Worm (Caenorhabditis elegans) whole organism, L1 larva: Measurements from ENCODE around the gene Y110A2AR.1.

ENCODE experiments used
- C16A3.4 ChIP-seq: fragments of 150-350 bp; optimal IDR thresholded peaks from 2 replicates; lab custom pipeline; 2014; ENCODE audit warnings: missing biosample characterization, missing genetic modification characterization
- aha-1 ChIP-seq: fragments of 150-350 bp; optimal IDR thresholded peaks from 2 replicates; lab custom pipeline; 2014; ENCODE audit warnings: missing biosample characterization, missing genetic modification characterization
- blmp-1 ChIP-seq: fragments of 150-350 bp; optimal IDR thresholded peaks from 2 replicates; lab custom pipeline; 2014; ENCODE audit warnings: missing biosample characterization, missing genetic modification characterization
- ceh-63 ChIP-seq: fragments of 200-800 bp; sonication (Bioruptor generic); optimal IDR thresholded peaks from 2 replicates; lab custom pipeline; 2018; ENCODE audit warnings: mild to moderate bottlenecking, missing genetic modification characterization, missing compliant biosample characterization
- ceh-8 ChIP-seq: fragments of 200-800 bp; sonication (Bioruptor generic); optimal IDR thresholded peaks from 2 replicates; lab custom pipeline; 2018; ENCODE audit warnings: mild to moderate bottlenecking, missing genetic modification characterization, moderate library complexity, missing compliant biosample characterization
- ceh-88 ChIP-seq: fragments of 200-800 bp; sonication (Bioruptor generic); IDR thresholded peaks from 2 replicates; pipeline ENCODE4 v1.3.6; 2022; ENCODE audit warnings: missing genetic modification characterization, missing compliant biosample characterization
- ces-1 ChIP-seq: fragments of 150-350 bp; optimal IDR thresholded peaks from 2 replicates; lab custom pipeline; 2014; ENCODE audit warnings: missing biosample characterization, missing genetic modification reagents, missing genetic modification characterization
- efl-1 ChIP-seq, 4 experiments: fragments of 150-350 bp; optimal IDR thresholded peaks in 3 of 4; peaks in 1 of 4; 1 replicate in 1 of 4; 2 replicates in 3 of 4; lab custom pipeline; 2014; ENCODE audit warnings: missing biosample characterization in 2 of 4, missing genetic modification characterization in 2 of 4, missing genetic modification reagents in 2 of 4
- egl-13 ChIP-seq: sonication (generic microtip); optimal IDR thresholded peaks from 2 replicates; lab custom pipeline; 2016; ENCODE audit warnings: missing genotype, missing genetic modification reagents, missing genetic modification characterization, missing compliant biosample characterization
- egl-27 ChIP-seq, 2 experiments: fragments of 150-350 bp in 1 of 2; sonication (generic microtip); optimal IDR thresholded peaks; 3 replicates each; lab custom pipeline; 2017 to 2018; ENCODE audit warnings: missing biosample characterization in 2 of 2, missing genetic modification characterization in 2 of 2, missing genetic modification reagents in 2 of 2
- elt-2 ChIP-seq: sonication (generic microtip); optimal IDR thresholded peaks from 2 replicates; lab custom pipeline; 2016; ENCODE audit warnings: missing genetic modification characterization, mild to moderate bottlenecking, inconsistent platforms, missing compliant biosample characterization, missing genetic modification reagents
- ets-5 ChIP-seq: fragments of 200-800 bp; sonication (Bioruptor generic); IDR thresholded peaks from 2 replicates; pipeline ENCODE4 v1.3.6; 2022; ENCODE audit warnings: missing genetic modification characterization, missing compliant biosample characterization
- isw-1 ChIP-seq: fragments of 200-800 bp; sonication (Bioruptor generic); IDR thresholded peaks from 2 replicates; pipeline ENCODE4 v1.3.6; 2022; ENCODE audit warnings: missing genetic modification characterization, missing compliant biosample characterization
- jun-1 ChIP-seq: fragments of 150-350 bp; optimal IDR thresholded peaks from 2 replicates; lab custom pipeline; 2014; ENCODE audit warnings: missing biosample characterization, missing genetic modification reagents, missing genetic modification characterization
- lin-15B ChIP-seq: fragments of 150-350 bp; sonication (generic microtip); optimal IDR thresholded peaks from 3 replicates; lab custom pipeline; 2014; ENCODE audit warnings: missing biosample characterization, missing genetic modification characterization
- lin-39 ChIP-seq: fragments of 150-350 bp; optimal IDR thresholded peaks from 2 replicates; lab custom pipeline; 2014; ENCODE audit warnings: missing biosample characterization, missing genetic modification reagents, missing genetic modification characterization
- lir-3 ChIP-seq: sonication (generic microtip); optimal IDR thresholded peaks from 2 replicates; lab custom pipeline; 2016; ENCODE audit warnings: mild to moderate bottlenecking, missing genetic modification characterization, moderate library complexity, missing compliant biosample characterization; ENCODE audit not compliant: poor library complexity
- lsy-2 ChIP-seq, 2 experiments: fragments of 150-350 bp; optimal IDR thresholded peaks; 2 replicates each; lab custom pipeline; 2014; ENCODE audit warnings: missing biosample characterization in 2 of 2, missing genetic modification characterization in 2 of 2
- mef-2 ChIP-seq: fragments of 150-350 bp; optimal IDR thresholded peaks from 2 replicates; lab custom pipeline; 2014; ENCODE audit warnings: missing biosample characterization, missing genetic modification characterization
- mep-1 ChIP-seq: fragments of 150-350 bp; optimal IDR thresholded peaks from 2 replicates; lab custom pipeline; 2014; ENCODE audit warnings: missing biosample characterization, missing genetic modification characterization
- nhr-19 ChIP-seq: fragments of 200-800 bp; sonication (Bioruptor generic); conservative IDR thresholded peaks from 2 replicates; pipeline ENCODE4 v1.3.6; 2022; ENCODE audit warnings: missing genetic modification characterization, missing compliant biosample characterization
- nhr-28 ChIP-seq: fragments of 150-350 bp; optimal IDR thresholded peaks from 2 replicates; lab custom pipeline; 2014; ENCODE audit warnings: missing biosample characterization, missing genetic modification characterization
- pag-3 ChIP-seq: sonication (generic microtip); optimal IDR thresholded peaks from 2 replicates; lab custom pipeline; 2017; ENCODE audit warnings: missing genetic modification characterization, mild to moderate bottlenecking, missing compliant biosample characterization, antibody characterized with exemption, borderline replicate concordance; ENCODE audit not compliant: insufficient read depth
- pqm-1 ChIP-seq: sonication (generic microtip); optimal IDR thresholded peaks from 3 replicates; lab custom pipeline; 2017; ENCODE audit warnings: missing biosample characterization, missing genetic modification characterization
- rnt-1 ChIP-seq: sonication (generic microtip); optimal IDR thresholded peaks from 2 replicates; lab custom pipeline; 2016; ENCODE audit warnings: mild to moderate bottlenecking, missing genetic modification characterization, moderate library complexity, missing compliant biosample characterization
- snpc-4 ChIP-seq: fragments of 150-350 bp; optimal IDR thresholded peaks from 2 replicates; lab custom pipeline; 2014; ENCODE audit warnings: missing biosample characterization, missing genetic modification characterization
- sox-4 ChIP-seq: sonication (generic microtip); optimal IDR thresholded peaks from 2 replicates; lab custom pipeline; 2016; ENCODE audit warnings: missing genetic modification characterization, missing compliant biosample characterization
- sup-37 ChIP-seq: fragments of 200-800 bp; sonication (Bioruptor generic); optimal IDR thresholded peaks from 2 replicates; lab custom pipeline; 2018; ENCODE audit warnings: mild to moderate bottlenecking, missing genetic modification characterization, missing compliant biosample characterization
- unc-30 ChIP-seq: sonication (generic microtip); optimal IDR thresholded peaks from 2 replicates; lab custom pipeline; 2017; ENCODE audit warnings: missing biosample characterization, missing genetic modification characterization
- unc-98 ChIP-seq: fragments of 200-800 bp; sonication (Bioruptor generic); IDR thresholded peaks from 2 replicates; pipeline ENCODE4 v1.3.6; 2022; ENCODE audit warnings: missing genetic modification characterization, missing compliant biosample characterization
- xbp-1 ChIP-seq: sonication (generic microtip); optimal IDR thresholded peaks from 2 replicates; lab custom pipeline; 2016; ENCODE audit warnings: missing genetic modification characterization, missing compliant biosample characterization
- zip-4 ChIP-seq: fragments of 200-800 bp; sonication (Bioruptor generic); optimal IDR thresholded peaks from 2 replicates; lab custom pipeline; 2018; ENCODE audit warnings: mild to moderate bottlenecking, missing genetic modification characterization, moderate library complexity, missing compliant biosample characterization
- ztf-11 ChIP-seq, 2 experiments: sonication (generic microtip); optimal IDR thresholded peaks; 2 replicates each; lab custom pipeline; 2016 to 2017; ENCODE audit warnings: missing genetic modification characterization in 2 of 2, missing biosample characterization in 1 of 2, missing compliant biosample characterization in 1 of 2
- ztf-4 ChIP-seq: fragments of 150-350 bp; optimal IDR thresholded peaks from 2 replicates; lab custom pipeline; 2014; ENCODE audit warnings: missing biosample characterization, missing genetic modification characterization

Gene Y110A2AR.1

ce11 chrII:2888957-2889630 lies 30.4 kb upstream of the Y110A2AR.1 start, which contains the start of gene pinn-1 (continued):
- peak; percentile 90 to 91 for TF ChIP-seq lsy-2 (tag; optimal IDR thresholded peaks at IDR 0.05; lab: Kevin White, UChicago)
- TF ChIP-seq lin-15B (tag; lab: Kevin White, UChicago), result peak; percentile 94
- TF ChIP-seq nhr-19 (GFP tag; lab: Robert Waterston, UW), result peak; percentile 92
- peak; percentile 85 for TF ChIP-seq zip-4
- peak; percentile 94 for TF ChIP-seq unc-98 (GFP tag; lab: Robert Waterston, UW)
- TF ChIP-seq ztf-4 (tag; lab: Kevin White, UChicago), result peak; percentile 56
- peak; percentile 97 for TF ChIP-seq egl-13 (tag; lab: Kevin White, UChicago)
- no peak for TF ChIP-seq aha-1 (tag; lab: Kevin White, UChicago)
- TF ChIP-seq C16A3.4 (tag; lab: Kevin White, UChicago), result peak; percentile 90
- TF ChIP-seq ceh-63, result peak; percentile 55
- TF ChIP-seq unc-30 (tag; lab: Kevin White, UChicago), result no peak
- no peak for TF ChIP-seq nhr-28 (tag; lab: Kevin White, UChicago)
- peak; percentile 95 for TF ChIP-seq sox-4 (tag; lab: Kevin White, UChicago)
- TF ChIP-seq xbp-1, result peak; percentile 92

ce11 chrII:2894295-2894694 lies 25.2 kb upstream of the Y110A2AR.1 start, which contains the start of gene sqv-2:
sqv-2 (minus strand) TSS chrII:2894395.
- no peak for TF ChIP-seq efl-1 (optimal IDR thresholded peaks at IDR 0.05; lab: Kevin White, UChicago)
- peak in 1 of 2 experiments; percentile 57 for TF ChIP-seq efl-1 (GFP tag; optimal IDR thresholded peaks at IDR 0.05 in 1 of 2; lab: Kevin White, UChicago)
- no peak for TF ChIP-seq ztf-11 (tag; optimal IDR thresholded peaks at IDR 0.05; lab: Kevin White, UChicago)
- no peak for TF ChIP-seq snpc-4 (tag; lab: Kevin White, UChicago)
- TF ChIP-seq pag-3 (tag; lab: Kevin White, UChicago), result no peak
- TF ChIP-seq egl-27 (tag; optimal IDR thresholded peaks at IDR 0.05; lab: Kevin White, UChicago), result no peak
- TF ChIP-seq lir-3 (tag; lab: Kevin White, UChicago), result no peak
- no peak for TF ChIP-seq jun-1 (tag; lab: Kevin White, UChicago)
- no peak for TF ChIP-seq mep-1 (tag; lab: Kevin White, UChicago)

ce11 chrII:2900248-2900647 lies 19.3 kb upstream of the Y110A2AR.1 start, which contains the start of gene ubc-26:
ubc-26 (minus strand) TSS chrII:2900348.
- no peak for TF ChIP-seq isw-1
- no peak for TF ChIP-seq mef-2 (tag; lab: Kevin White, UChicago)
- TF ChIP-seq lin-39, result no peak

ce11 chrII:2901158-2901557 lies 18.4 kb upstream of the Y110A2AR.1 start:
- TF ChIP-seq ces-1, result no peak

ce11 chrII:2903748-2904147 lies 15.8 kb upstream of the Y110A2AR.1 start:
- peak; percentile 81 for TF ChIP-seq ceh-8 (GFP tag; lab: Kevin White, UChicago)
- no peak for TF ChIP-seq elt-2 (tag; lab: Kevin White, UChicago)

ce11 chrII:2913505-2913904 lies 6.0 kb upstream of the Y110A2AR.1 start, which contains the start of gene ubc-15:
ubc-15 (minus strand) TSS chrII:2913605.
- TF ChIP-seq ceh-88 (GFP tag; lab: Robert Waterston, UW), result no peak
- TF ChIP-seq ets-5 (GFP tag; lab: Robert Waterston, UW), result no peak
- no peak for TF ChIP-seq rnt-1 (tag; lab: Kevin White, UChicago)
- TF ChIP-seq pqm-1 (tag; lab: Kevin White, UChicago), result no peak
- no peak for TF ChIP-seq mef-2 (tag; lab: Kevin White, UChicago)
- TF ChIP-seq nhr-19 (GFP tag; lab: Robert Waterston, UW), result no peak
- no peak for TF ChIP-seq ztf-4 (tag; lab: Kevin White, UChicago)
- no peak for TF ChIP-seq blmp-1 (tag; lab: Kevin White, UChicago)
- no peak for TF ChIP-seq elt-2 (tag; lab: Kevin White, UChicago)
- no peak for TF ChIP-seq pag-3 (tag; lab: Kevin White, UChicago)
- TF ChIP-seq sup-37 (GFP tag; lab: Kevin White, UChicago), result no peak
- TF ChIP-seq ces-1, result no peak
